Fruit fly (Drosophila melanogaster) Kc167 (cell line): ENCODE data around the gene CG17782.

Source experiments
- Myc ChIP-seq: fragments of >200 bp; optimal IDR thresholded peaks from 2 replicates; lab custom pipeline; 2017; ENCODE audit warnings: missing external identifiers
- insv ChIP-seq: fragments of >200 bp; optimal IDR thresholded peaks from 3 replicates; lab custom pipeline; 2018; ENCODE audit warnings: missing external identifiers
- psq ChIP-seq: fragments of >200 bp; optimal IDR thresholded peaks from 2 replicates; lab custom pipeline; 2017; ENCODE audit warnings: missing external identifiers

dm6 chr3R:24362838-24363237, 9.7 kb downstream of the CG17782 start, which contains the start of gene CG33340:
- TF ChIP-seq psq (lab: Kevin White, UChicago) (no peak), insv (lab: Kevin White, UChicago) (no peak), Myc (lab: Kevin White, UChicago) (no peak)
